Worm (Caenorhabditis elegans) whole organism, L4 larva: ENCODE results near the gene rbg-3.

Source experiments
- F10B5.3 ChIP-seq: sonication (generic microtip); optimal IDR thresholded peaks from 2 replicates; lab custom pipeline; 2016; ENCODE audit warnings: mild to moderate bottlenecking, missing genetic modification characterization, missing compliant biosample characterization
- T20F7.1 ChIP-seq: fragments of 200-800 bp; sonication (Bioruptor generic); optimal IDR thresholded peaks from 2 replicates; lab custom pipeline; 2018; ENCODE audit warnings: mild to moderate bottlenecking, missing genetic modification characterization, missing compliant biosample characterization
- T26A8.4 ChIP-seq: fragments of 200-800 bp; sonication (Bioruptor generic); IDR thresholded peaks from 2 replicates; pipeline ENCODE4 v1.3.6; 2022; ENCODE audit warnings: missing genetic modification characterization, missing compliant biosample characterization
- Y105C5A.15 ChIP-seq: fragments of 200-800 bp; sonication (Bioruptor generic); IDR thresholded peaks from 2 replicates; pipeline ENCODE4 v1.3.6; 2022; ENCODE audit warnings: missing genetic modification characterization, missing compliant biosample characterization
- Y5F2A.4 ChIP-seq: fragments of 200-800 bp; sonication (Bioruptor generic); optimal IDR thresholded peaks from 2 replicates; lab custom pipeline; 2018; ENCODE audit warnings: mild to moderate bottlenecking, missing genetic modification characterization, missing compliant biosample characterization
- Y75B8A.6 ChIP-seq: fragments of 200-800 bp; sonication (Bioruptor generic); IDR thresholded peaks from 2 replicates; pipeline ENCODE4 v1.3.6; 2022; ENCODE audit warnings: missing genetic modification reagents, missing genetic modification characterization, missing compliant biosample characterization
- ZK337.2 ChIP-seq: fragments of 200-800 bp; sonication (Bioruptor generic); IDR thresholded peaks from 2 replicates; pipeline ENCODE4 v1.3.6; 2022; ENCODE audit warnings: missing genetic modification reagents, missing genetic modification characterization, missing compliant biosample characterization
- ZK546.5 ChIP-seq, 2 experiments: sonication (generic microtip); optimal IDR thresholded peaks; 2 replicates each; lab custom pipeline; 2017; ENCODE audit warnings: missing biosample characterization in 2 of 2, missing genetic modification characterization in 2 of 2
- aly-2 ChIP-seq: sonication (generic microtip); optimal IDR thresholded peaks from 2 replicates; lab custom pipeline; 2018; ENCODE audit warnings: missing biosample characterization, missing genetic modification characterization
- arid-1 ChIP-seq: fragments of 200-800 bp; sonication (Bioruptor generic); conservative IDR thresholded peaks from 2 replicates; pipeline ENCODE4 v1.3.6; 2022; ENCODE audit warnings: missing genetic modification reagents, missing genetic modification characterization, missing compliant biosample characterization
- ceh-32 ChIP-seq: sonication (generic microtip); optimal IDR thresholded peaks from 2 replicates; lab custom pipeline; 2016; ENCODE audit warnings: mild to moderate bottlenecking, missing genetic modification characterization, missing compliant biosample characterization; ENCODE audit not compliant: poor library complexity
- ceh-44 ChIP-seq: fragments of 200-800 bp; sonication (Bioruptor generic); IDR thresholded peaks from 2 replicates; pipeline ENCODE4 v1.3.6; 2022; ENCODE audit warnings: missing genetic modification reagents, missing genetic modification characterization, missing compliant biosample characterization
- ceh-62 ChIP-seq: sonication (generic microtip); optimal IDR thresholded peaks from 2 replicates; lab custom pipeline; 2017; ENCODE audit warnings: missing biosample characterization, missing genetic modification characterization
- ceh-82 ChIP-seq: sonication (generic microtip); optimal IDR thresholded peaks from 2 replicates; lab custom pipeline; 2017; ENCODE audit warnings: missing biosample characterization, missing genetic modification characterization
- ces-1 ChIP-seq: fragments of 150-350 bp; sonication (generic microtip); optimal IDR thresholded peaks from 4 replicates; lab custom pipeline; 2014; ENCODE audit warnings: missing biosample characterization, missing genetic modification reagents, missing genetic modification characterization
- ctbp-1 ChIP-seq: fragments of 200-800 bp; sonication (Bioruptor generic); IDR thresholded peaks from 2 replicates; pipeline ENCODE4 v1.3.6; 2022; ENCODE audit warnings: missing genetic modification reagents, missing genetic modification characterization, missing compliant biosample characterization
- daf-12 ChIP-seq: fragments of 150-350 bp; optimal IDR thresholded peaks from 2 replicates; lab custom pipeline; 2014; ENCODE audit warnings: missing biosample characterization, missing genetic modification reagents, missing genetic modification characterization
- daf-19 ChIP-seq: fragments of 200-800 bp; sonication (Bioruptor generic); conservative IDR thresholded peaks from 2 replicates; pipeline ENCODE4 v1.3.6; 2022; ENCODE audit warnings: missing genetic modification characterization, missing compliant biosample characterization
- daf-8 ChIP-seq: fragments of 200-800 bp; sonication (Bioruptor generic); IDR thresholded peaks from 2 replicates; pipeline ENCODE4 v1.3.6; 2022; ENCODE audit warnings: missing genetic modification characterization, missing compliant biosample characterization
- dmd-6 ChIP-seq: fragments of 200-800 bp; sonication (Bioruptor generic); IDR thresholded peaks from 2 replicates; pipeline ENCODE4 v1.3.6; 2022; ENCODE audit warnings: missing genetic modification reagents, missing genetic modification characterization, missing compliant biosample characterization
- egl-27 ChIP-seq: sonication (generic microtip); optimal IDR thresholded peaks from 3 replicates; lab custom pipeline; 2017; ENCODE audit warnings: missing biosample characterization, missing genetic modification reagents, missing genetic modification characterization
- egl-43 ChIP-seq: fragments of 200-800 bp; sonication (Bioruptor generic); IDR thresholded peaks from 2 replicates; pipeline ENCODE4 v1.3.6; 2022; ENCODE audit warnings: missing genetic modification reagents, missing genetic modification characterization, missing compliant biosample characterization
- fkh-10 ChIP-seq: fragments of 150-350 bp; optimal IDR thresholded peaks from 2 replicates; lab custom pipeline; 2014; ENCODE audit warnings: missing biosample characterization, missing genetic modification reagents, missing genetic modification characterization
- hlh-11 ChIP-seq: fragments of 200-800 bp; sonication (Bioruptor generic); optimal IDR thresholded peaks from 2 replicates; lab custom pipeline; 2018; ENCODE audit warnings: mild to moderate bottlenecking, missing genetic modification characterization, missing compliant biosample characterization
- lim-7 ChIP-seq: fragments of 200-800 bp; sonication (Bioruptor generic); IDR thresholded peaks from 2 replicates; pipeline ENCODE4 v1.3.6; 2022; ENCODE audit warnings: missing genetic modification characterization, missing compliant biosample characterization
- lin-15B ChIP-seq: fragments of 150-350 bp; sonication (generic microtip); optimal IDR thresholded peaks from 3 replicates; lab custom pipeline; 2014; ENCODE audit warnings: missing biosample characterization, missing genetic modification characterization
- lin-29 ChIP-seq: fragments of 200-800 bp; sonication (Bioruptor generic); IDR thresholded peaks from 2 replicates; pipeline ENCODE4 v1.3.6; 2022; ENCODE audit warnings: missing genetic modification reagents, missing genetic modification characterization, missing compliant biosample characterization
- lin-38 ChIP-seq: fragments of 200-800 bp; sonication (Bioruptor generic); IDR thresholded peaks from 2 replicates; pipeline ENCODE4 v1.3.6; 2022; ENCODE audit warnings: missing genetic modification reagents, missing genetic modification characterization, missing compliant biosample characterization
- lin-39 ChIP-seq: fragments of 150-350 bp; optimal IDR thresholded peaks from 2 replicates; lab custom pipeline; 2014; ENCODE audit warnings: missing biosample characterization, missing genetic modification reagents, missing genetic modification characterization
- madf-5 ChIP-seq, 2 experiments: fragments of 200-800 bp; sonication (Bioruptor generic); IDR thresholded peaks; 2 replicates each; pipeline ENCODE4 v1.3.6; 2022; ENCODE audit warnings: missing compliant biosample characterization in 2 of 2, missing genetic modification characterization in 2 of 2
- mep-1 ChIP-seq: fragments of 150-350 bp; sonication (generic microtip); optimal IDR thresholded peaks from 3 replicates; lab custom pipeline; 2014; ENCODE audit warnings: missing biosample characterization, missing genetic modification characterization
- mes-2 ChIP-seq: sonication (generic microtip); optimal IDR thresholded peaks from 2 replicates; lab custom pipeline; 2016; ENCODE audit warnings: missing genotype, mild to moderate bottlenecking, missing genetic modification characterization, missing compliant biosample characterization; ENCODE audit not compliant: poor library complexity, severe bottlenecking
- nhr-10 ChIP-seq: fragments of 150-350 bp; optimal IDR thresholded peaks from 2 replicates; lab custom pipeline; 2014; ENCODE audit warnings: missing biosample characterization, missing genetic modification characterization
- nhr-111 ChIP-seq: fragments of 200-800 bp; sonication (Bioruptor generic); optimal IDR thresholded peaks from 2 replicates; lab custom pipeline; 2018; ENCODE audit warnings: mild to moderate bottlenecking, missing genetic modification characterization, missing compliant biosample characterization
- nhr-237 ChIP-seq: sonication (generic microtip); optimal IDR thresholded peaks from 2 replicates; lab custom pipeline; 2017; ENCODE audit warnings: missing biosample characterization, missing genetic modification characterization
- nhr-42 ChIP-seq: fragments of 200-800 bp; sonication (Bioruptor generic); IDR thresholded peaks from 2 replicates; pipeline ENCODE4 v1.3.6; 2022; ENCODE audit warnings: missing genetic modification characterization, missing compliant biosample characterization
- nhr-77 ChIP-seq: fragments of 150-350 bp; optimal IDR thresholded peaks from 2 replicates; lab custom pipeline; 2014; ENCODE audit warnings: missing biosample characterization, missing genetic modification characterization
- php-3 ChIP-seq: fragments of 200-800 bp; sonication (Bioruptor generic); IDR thresholded peaks from 2 replicates; pipeline ENCODE4 v1.3.6; 2022; ENCODE audit warnings: missing genetic modification reagents, missing genetic modification characterization, missing compliant biosample characterization
- pqm-1 ChIP-seq: sonication (generic microtip); optimal IDR thresholded peaks from 2 replicates; lab custom pipeline; 2017; ENCODE audit warnings: missing biosample characterization, missing genetic modification characterization
- saeg-2 ChIP-seq: fragments of 200-800 bp; sonication (Bioruptor generic); IDR thresholded peaks from 2 replicates; pipeline ENCODE4 v1.3.6; 2022; ENCODE audit warnings: missing genetic modification reagents, missing genetic modification characterization, missing compliant biosample characterization
- skn-1 ChIP-seq: fragments of 150-350 bp; optimal IDR thresholded peaks from 2 replicates; lab custom pipeline; 2014; ENCODE audit warnings: missing biosample characterization, missing genetic modification characterization
- snpc-1.2 ChIP-seq: fragments of 200-800 bp; sonication (Bioruptor generic); IDR thresholded peaks from 2 replicates; pipeline ENCODE4 v1.3.6; 2022; ENCODE audit warnings: missing genetic modification reagents, missing genetic modification characterization, missing compliant biosample characterization
- snpc-4 ChIP-seq: fragments of 150-350 bp; optimal IDR thresholded peaks from 2 replicates; lab custom pipeline; 2014; ENCODE audit warnings: missing biosample characterization, missing genetic modification characterization
- spr-3 ChIP-seq: fragments of 200-800 bp; sonication (Bioruptor generic); optimal IDR thresholded peaks from 2 replicates; lab custom pipeline; 2018; ENCODE audit warnings: mild to moderate bottlenecking, missing genetic modification characterization, missing compliant biosample characterization
- unc-39 ChIP-seq: sonication (generic microtip); optimal IDR thresholded peaks from 2 replicates; lab custom pipeline; 2017; ENCODE audit warnings: missing biosample characterization, missing genetic modification characterization
- unc-62 ChIP-seq, 3 experiments: fragments of 150-350 bp in 1 of 3; sonication (generic microtip); optimal IDR thresholded peaks in 2 of 3; peaks in 1 of 3; 1 replicate in 1 of 3; 2 replicates in 2 of 3; lab custom pipeline; 2014 to 2017; ENCODE audit warnings: missing biosample characterization in 3 of 3, missing genetic modification characterization in 3 of 3, missing genetic modification reagents in 3 of 3, missing genotype in 1 of 3
- vab-7 ChIP-seq: fragments of 200-800 bp; sonication (Bioruptor generic); IDR thresholded peaks from 2 replicates; pipeline ENCODE4 v1.3.6; 2022; ENCODE audit warnings: missing genetic modification reagents, missing genetic modification characterization, missing compliant biosample characterization
- zfp-2 ChIP-seq: sonication (generic microtip); optimal IDR thresholded peaks from 2 replicates; lab custom pipeline; 2016; ENCODE audit warnings: mild to moderate bottlenecking, missing genetic modification characterization, missing compliant biosample characterization
- zfp-3 ChIP-seq: fragments of 200-800 bp; sonication (Bioruptor generic); conservative IDR thresholded peaks from 2 replicates; pipeline ENCODE4 v1.3.6; 2022; ENCODE audit warnings: missing genetic modification reagents, missing genetic modification characterization, missing compliant biosample characterization
- zip-11 ChIP-seq: fragments of 200-800 bp; sonication (Bioruptor generic); IDR thresholded peaks from 2 replicates; pipeline ENCODE4 v1.3.6; 2022; ENCODE audit warnings: missing genetic modification characterization, missing compliant biosample characterization
- ztf-11 ChIP-seq: fragments of 150-350 bp; optimal IDR thresholded peaks from 2 replicates; lab custom pipeline; 2014; ENCODE audit warnings: missing biosample characterization, missing genetic modification characterization

The rbg-3 gene

DNA sequence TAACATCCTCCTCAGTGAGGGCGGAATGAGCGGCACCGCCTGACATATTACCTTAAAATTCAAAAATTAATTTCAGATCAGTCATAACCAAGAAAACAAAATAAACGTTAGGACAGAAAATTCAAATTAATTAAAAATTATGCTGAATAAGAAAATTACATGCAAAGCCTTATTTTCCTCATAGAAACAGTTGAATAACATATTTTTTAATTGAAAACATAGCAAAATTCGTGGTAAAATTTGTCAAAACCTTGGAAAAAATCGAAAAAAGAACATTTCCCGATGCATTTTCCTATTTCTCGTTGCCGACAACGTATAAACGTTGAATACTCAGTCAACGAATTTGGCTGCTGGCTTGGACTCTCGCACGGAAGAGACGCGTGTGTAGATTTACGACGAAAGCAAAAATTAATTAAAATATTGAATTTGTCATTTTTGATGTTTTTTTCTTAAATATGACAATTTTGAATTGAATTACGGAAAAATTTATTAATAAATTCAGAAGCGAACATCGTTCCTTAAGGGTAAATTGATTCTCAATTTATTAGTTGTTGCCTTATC is at the start of gene rbg-3, which contains the start of gene rps-0:
TSS of gene rbg-3 (plus strand) at position 424 of the 561 bp plus-strand sequence.
TSS of gene rps-0 (minus strand) at position 51 of the 561 bp plus-strand sequence.
- TF ChIP-seq daf-8 (no peak), zfp-3 (peak; percentile 53), ceh-44 (GFP tag; lab: Robert Waterston, UW) (no peak), lin-15B (tag; lab: Kevin White, UChicago) (peak; percentile 26), lim-7 (GFP tag; lab: Robert Waterston, UW) (no peak), mep-1 (tag; lab: Kevin White, UChicago) (peak; percentile 95), ztf-11 (tag; lab: Kevin White, UChicago) (no peak), F10B5.3 (tag; lab: Kevin White, UChicago) (peak; percentile 28), ZK546.5 (tag; optimal IDR thresholded peaks at IDR 0.05; lab: Kevin White, UChicago) (peak in 1 of 2 experiments; percentile 58), ces-1 (GFP tag; lab: Kevin White, UChicago) (peak; percentile 68), nhr-10 (tag; lab: Kevin White, UChicago) (no peak), Y105C5A.15 (GFP tag; lab: Robert Waterston, UW) (no peak), vab-7 (GFP tag; lab: Robert Waterston, UW) (0 out of 2 replicates have a peak, but pooled peaks have one; percentile 38), lin-29 (no peak), daf-12 (tag; lab: Kevin White, UChicago) (no peak), Y5F2A.4 (GFP tag; lab: Kevin White, UChicago) (no peak), unc-62 (GFP tag; optimal IDR thresholded peaks at IDR 0.05 in 1 of 2; lab: Kevin White, UChicago) (peak in 1 of 2 experiments; percentile 5), unc-62 (tag; optimal IDR thresholded peaks at IDR 0.05; lab: Kevin White, UChicago) (no peak), Y75B8A.6 (GFP tag; lab: Robert Waterston, UW) (no peak), saeg-2 (GFP tag; lab: Robert Waterston, UW) (no peak), snpc-1.2 (GFP tag; lab: Robert Waterston, UW) (no peak), daf-19 (GFP tag; lab: Robert Waterston, UW) (no peak), zip-11 (GFP tag; lab: Robert Waterston, UW) (no peak), nhr-111 (GFP tag; lab: Kevin White, UChicago) (no peak), pqm-1 (tag; lab: Kevin White, UChicago) (no peak), ZK337.2 (GFP tag; lab: Robert Waterston, UW) (no peak), lin-39 (no peak), nhr-42 (GFP tag; lab: Robert Waterston, UW) (peak; percentile 37; the same call in 1 of the 2 replicates), nhr-237 (no peak), dmd-6 (GFP tag; lab: Robert Waterston, UW) (peak; percentile 77), spr-3 (GFP tag; lab: Kevin White, UChicago) (no peak), ceh-32 (tag; lab: Kevin White, UChicago) (no peak), T26A8.4 (peak; percentile 74), php-3 (GFP tag; lab: Robert Waterston, UW) (no peak), egl-43 (GFP tag; lab: Robert Waterston, UW) (no peak), snpc-4 (tag; lab: Kevin White, UChicago) (no peak), lin-38 (GFP tag; lab: Robert Waterston, UW) (peak; percentile 87), fkh-10 (GFP tag; lab: Kevin White, UChicago) (peak; percentile 88), unc-39 (tag; lab: Kevin White, UChicago) (no peak), zfp-2 (tag; lab: Kevin White, UChicago) (peak; percentile 77), nhr-77 (tag; lab: Kevin White, UChicago) (peak; percentile 97), aly-2 (tag; lab: Kevin White, UChicago) (no peak), skn-1 (no peak), arid-1 (GFP tag; lab: Robert Waterston, UW) (peak; percentile 57), mes-2 (tag; lab: Kevin White, UChicago) (peak; percentile 95), hlh-11 (peak; percentile 83), ctbp-1 (GFP tag; lab: Robert Waterston, UW) (peak; percentile 61; the same call in 1 of the 2 replicates), ceh-82 (tag; lab: Kevin White, UChicago) (no peak), egl-27 (tag; lab: Kevin White, UChicago) (no peak), ceh-62 (no peak), madf-5 (GFP tag; IDR thresholded peaks at IDR 0.05; lab: Robert Waterston, UW) (no peak), T20F7.1 (GFP tag; lab: Kevin White, UChicago) (peak; percentile 89)
